Worm (Caenorhabditis elegans): ENCODE results near the gene moa-1.

moa-1 gene

ce11 chrIII:1943488-1943887 is 26.2 kb downstream of the moa-1 start, which contains the start of gene F53A3.1:
TSS of gene F53A3.1 (minus strand) at chrIII:1943637.
- no peak for TF ChIP-seq sox-4 (tag; optimal IDR thresholded peaks at IDR 0.05)
- no peak for TF ChIP-seq aly-2 (tag; optimal IDR thresholded peaks at IDR 0.05)
- TF ChIP-seq xbp-1 (tag; optimal IDR thresholded peaks at IDR 0.05): no peak

ce11 chrIII:1939625-1939988 is 30.1 kb downstream of the moa-1 start:
- TF ChIP-seq isw-1 (GFP tag; IDR thresholded peaks at IDR 0.05): no peak
- TF ChIP-seq efl-1 (optimal IDR thresholded peaks at IDR 0.05): no peak
- peak in 1 of 2 experiments; percentile 54 for TF ChIP-seq efl-1 (GFP tag; optimal IDR thresholded peaks at IDR 0.05 in 1 of 2)
- no peak for TF ChIP-seq efl-3 (GFP tag; optimal IDR thresholded peaks at IDR 0.05)
- peak; percentile 66 for TF ChIP-seq aly-2 (tag; optimal IDR thresholded peaks at IDR 0.05)
- TF ChIP-seq ceh-63 (GFP tag; optimal IDR thresholded peaks at IDR 0.05): no peak
- peak; percentile 24 to 61 for TF ChIP-seq lsy-2 (tag; optimal IDR thresholded peaks at IDR 0.05)
- TF ChIP-seq nhr-85 (tag): peak; percentile 49
- peak; percentile 24 for TF ChIP-seq lin-13 (GFP tag; optimal IDR thresholded peaks at IDR 0.05)

DNA sequence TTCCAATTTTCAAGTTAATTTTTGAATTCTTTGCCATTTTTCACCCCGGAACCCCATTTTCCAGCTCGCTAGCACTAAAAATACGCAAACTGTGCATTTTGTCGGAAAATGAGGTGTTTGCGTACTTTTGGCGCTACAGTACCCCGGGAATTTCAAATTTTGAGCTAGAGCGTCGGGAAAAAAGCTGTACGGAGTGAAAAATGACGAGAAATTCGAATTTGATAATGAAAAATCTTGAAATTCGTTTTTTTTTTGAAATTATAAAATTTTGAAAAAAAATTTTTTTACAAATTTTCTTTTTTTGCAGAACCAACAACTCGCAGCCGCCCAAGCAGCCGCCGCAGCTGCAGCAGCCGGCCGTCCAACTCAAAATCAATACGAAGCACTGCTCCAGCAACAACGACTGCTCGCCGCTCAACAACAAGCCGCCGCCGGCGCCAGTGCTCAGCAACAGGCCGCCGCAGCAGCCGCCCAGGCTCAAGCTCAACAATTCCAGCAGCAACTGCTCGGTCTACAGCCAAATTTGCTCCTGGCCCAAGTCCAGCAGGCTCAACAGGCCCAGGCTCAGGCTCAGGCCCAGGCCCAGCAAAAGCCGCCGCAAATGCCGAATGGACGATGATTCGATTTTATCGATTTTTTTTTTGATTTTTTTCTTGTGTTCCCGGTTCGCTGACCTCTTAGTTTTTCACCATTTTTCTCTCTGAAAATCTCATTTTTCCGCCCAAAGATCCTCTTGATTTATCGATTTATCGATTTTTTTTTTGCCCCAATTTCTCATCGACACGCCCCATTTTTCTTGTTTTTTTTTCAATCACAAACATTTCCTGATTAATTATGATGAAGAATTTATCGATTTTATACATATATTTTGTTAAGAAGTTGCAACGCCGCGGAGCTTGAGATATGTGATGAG is 30.7 kb downstream of the moa-1 start:
- no peak for TF ChIP-seq zip-4 (GFP tag; optimal IDR thresholded peaks at IDR 0.05)
- no peak for TF ChIP-seq tbx-2 (tag; optimal IDR thresholded peaks at IDR 0.05)
- TF ChIP-seq lsy-2 (tag; optimal IDR thresholded peaks at IDR 0.05): peak; percentile 55 to 58
- TF ChIP-seq nhr-85 (tag): peak; percentile 61
- TF ChIP-seq dpl-1 (GFP tag; optimal IDR thresholded peaks at IDR 0.05): no peak
- no peak for TF ChIP-seq grh-1 (GFP tag; IDR thresholded peaks at IDR 0.05)
- TF ChIP-seq efl-1 (optimal IDR thresholded peaks at IDR 0.05): no peak
- TF ChIP-seq efl-1 (GFP tag; optimal IDR thresholded peaks at IDR 0.05 in 1 of 2): peak in 1 of 2 experiments; percentile 77
- no peak for TF ChIP-seq lir-3 (tag; optimal IDR thresholded peaks at IDR 0.05; ENCODE audit: poor library complexity)
- TF ChIP-seq tlp-1 (tag; optimal IDR thresholded peaks at IDR 0.05): no peak
- TF ChIP-seq rnt-1 (tag; optimal IDR thresholded peaks at IDR 0.05): no peak
- no peak for TF ChIP-seq xbp-1 (tag; optimal IDR thresholded peaks at IDR 0.05)
- no peak for TF ChIP-seq aly-2 (tag; optimal IDR thresholded peaks at IDR 0.05)
- TF ChIP-seq nhr-11 (tag; optimal IDR thresholded peaks at IDR 0.05): no peak
- no peak for TF ChIP-seq vab-15 (tag; optimal IDR thresholded peaks at IDR 0.05)
- no peak for TF ChIP-seq dsc-1 (tag; optimal IDR thresholded peaks at IDR 0.05)
- TF ChIP-seq lin-39 (tag; optimal IDR thresholded peaks at IDR 0.05): no peak
- TF ChIP-seq C34B4.2 (tag; optimal IDR thresholded peaks at IDR 0.05): no peak
- TF ChIP-seq nhr-20 (tag; optimal IDR thresholded peaks at IDR 0.05): no peak
- TF ChIP-seq nhr-19 (GFP tag; conservative IDR thresholded peaks at IDR 0.05): no peak
- TF ChIP-seq sup-37 (GFP tag; optimal IDR thresholded peaks at IDR 0.05): no peak
- no peak for TF ChIP-seq C16A3.4 (tag; optimal IDR thresholded peaks at IDR 0.05)
- no peak for TF ChIP-seq efl-3 (GFP tag; optimal IDR thresholded peaks at IDR 0.05)
- TF ChIP-seq jun-1 (tag; optimal IDR thresholded peaks at IDR 0.05): no peak
- no peak for TF ChIP-seq ztf-4 (tag; optimal IDR thresholded peaks at IDR 0.05)
- no peak for TF ChIP-seq ceh-63 (GFP tag; optimal IDR thresholded peaks at IDR 0.05)
- no peak for TF ChIP-seq egl-27 (tag; optimal IDR thresholded peaks at IDR 0.05)
- peak; percentile 0 for TF ChIP-seq ceh-8 (GFP tag; optimal IDR thresholded peaks at IDR 0.05)

- TF ChIP-seq lsy-2 (tag; optimal IDR thresholded peaks at IDR 0.05) (peak; percentile 34 to 59), lin-13 (GFP tag; optimal IDR thresholded peaks at IDR 0.05) (peak; percentile 70), elt-2 (tag; optimal IDR thresholded peaks at IDR 0.05) (no peak), efl-1 (optimal IDR thresholded peaks at IDR 0.05) (no peak), efl-1 (GFP tag; optimal IDR thresholded peaks at IDR 0.05 in 1 of 2) (peak in 1 of 2 experiments; percentile 92), nhr-85 (tag) (peak; percentile 17)
Measured at ce11 chrIII:1937879-1938438, 31.7 kb downstream of the moa-1 start.
